Worm (Caenorhabditis elegans): ENCODE results near the gene D1046.16.

Gene D1046.16

ce11 chrIV:8949078-8950039, 27.4 kb downstream of the D1046.16 start (continued):
- peak; percentile 99 for TF ChIP-seq nhr-25 (tag; optimal IDR thresholded peaks at IDR 0.05)
- no peak for TF ChIP-seq ceh-28 (tag; optimal IDR thresholded peaks at IDR 0.05)
- TF ChIP-seq tbx-2 (tag; optimal IDR thresholded peaks at IDR 0.05), result peak; percentile 32
- TF ChIP-seq unc-62 (GFP tag; optimal IDR thresholded peaks at IDR 0.05), result no peak
- no peak for TF ChIP-seq ceh-16 (tag; optimal IDR thresholded peaks at IDR 0.05)
- TF ChIP-seq nhr-237 (tag; optimal IDR thresholded peaks at IDR 0.05), result no peak
- TF ChIP-seq ama-1 (optimal IDR thresholded peaks at IDR 0.05), result no peak
- TF ChIP-seq aly-2 (tag; optimal IDR thresholded peaks at IDR 0.05), result no peak
- peak; percentile 81 for TF ChIP-seq mdl-1 (tag; optimal IDR thresholded peaks at IDR 0.05)
- TF ChIP-seq nhr-23 (tag; optimal IDR thresholded peaks at IDR 0.05), result peak; percentile 66
- no peak for TF ChIP-seq eor-1 (tag; optimal IDR thresholded peaks at IDR 0.05)
- TF ChIP-seq skn-1 (tag; optimal IDR thresholded peaks at IDR 0.05), result no peak
- no peak for TF ChIP-seq ceh-9 (tag; optimal IDR thresholded peaks at IDR 0.05)
- TF ChIP-seq sea-2 (GFP tag; optimal IDR thresholded peaks at IDR 0.05), result no peak
- TF ChIP-seq elt-3 (tag; optimal IDR thresholded peaks at IDR 0.05), result no peak
- TF ChIP-seq lin-39 (tag; optimal IDR thresholded peaks at IDR 0.05), result no peak
- TF ChIP-seq nhr-67 (tag; optimal IDR thresholded peaks at IDR 0.05), result no peak
- no peak for TF ChIP-seq fkh-2 (tag; optimal IDR thresholded peaks at IDR 0.05)
- TF ChIP-seq elt-1 (tag; optimal IDR thresholded peaks at IDR 0.05), result no peak
- TF ChIP-seq pha-4 (tag; optimal IDR thresholded peaks at IDR 0.05), result peak; percentile 43

- TF ChIP-seq elt-2 (tag; optimal IDR thresholded peaks at IDR 0.05) (peak; percentile 45), zag-1 (tag; optimal IDR thresholded peaks at IDR 0.05) (no peak), unc-62 (GFP tag; optimal IDR thresholded peaks at IDR 0.05) (no peak), aly-2 (tag; optimal IDR thresholded peaks at IDR 0.05) (no peak), ceh-9 (tag; optimal IDR thresholded peaks at IDR 0.05) (no peak), snpc-4 (tag; optimal IDR thresholded peaks at IDR 0.05) (no peak), nhr-12 (tag; optimal IDR thresholded peaks at IDR 0.05) (no peak), fkh-10 (GFP tag; optimal IDR thresholded peaks at IDR 0.05) (no peak), unc-39 (tag; optimal IDR thresholded peaks at IDR 0.05) (no peak), ceh-16 (tag; optimal IDR thresholded peaks at IDR 0.05) (no peak), pqm-1 (tag; optimal IDR thresholded peaks at IDR 0.05) (no peak), egl-5 (tag; optimal IDR thresholded peaks at IDR 0.05) (no peak), nhr-76 (tag; optimal IDR thresholded peaks at IDR 0.05) (no peak), eor-1 (tag; optimal IDR thresholded peaks at IDR 0.05) (no peak), ama-1 (optimal IDR thresholded peaks at IDR 0.05) (no peak), pha-4 (tag; optimal IDR thresholded peaks at IDR 0.05) (peak; percentile 22)
Observed at ce11 chrIV:8951953-8952567, 30.1 kb downstream of the D1046.16 start.

ce11 chrIV:8954126-8954525, 32.2 kb downstream of the D1046.16 start:
- TF ChIP-seq elt-2 (tag; optimal IDR thresholded peaks at IDR 0.05), result no peak
- no peak for TF ChIP-seq skn-1 (tag; optimal IDR thresholded peaks at IDR 0.05)
- TF ChIP-seq nhr-237 (tag; optimal IDR thresholded peaks at IDR 0.05), result no peak
- no peak for TF ChIP-seq egl-5 (tag; optimal IDR thresholded peaks at IDR 0.05)
- no peak for TF ChIP-seq daf-12 (tag; optimal IDR thresholded peaks at IDR 0.05)
- peak; percentile 16 for TF ChIP-seq mdl-1 (tag; optimal IDR thresholded peaks at IDR 0.05)
- TF ChIP-seq nhr-25 (tag; optimal IDR thresholded peaks at IDR 0.05), result peak; percentile 19
- no peak for TF ChIP-seq sea-2 (GFP tag; optimal IDR thresholded peaks at IDR 0.05)
- no peak for TF ChIP-seq nhr-12 (tag; optimal IDR thresholded peaks at IDR 0.05)
- no peak for TF ChIP-seq ceh-9 (tag; optimal IDR thresholded peaks at IDR 0.05)

ce11 chrIV:8956189-8956588, 34.2 kb downstream of the D1046.16 start, which contains the start of gene tpra-1:
TSS of gene tpra-1 (plus strand) at chrIV:8956489.
- no peak for TF ChIP-seq eor-1 (tag; optimal IDR thresholded peaks at IDR 0.05)
- no peak for TF ChIP-seq pha-4 (tag; optimal IDR thresholded peaks at IDR 0.05)
- TF ChIP-seq fkh-2 (tag; optimal IDR thresholded peaks at IDR 0.05), result no peak
- no peak for TF ChIP-seq unc-62 (GFP tag; optimal IDR thresholded peaks at IDR 0.05)
- TF ChIP-seq R02D3.7 (tag; optimal IDR thresholded peaks at IDR 0.05), result no peak
- TF ChIP-seq pqm-1 (tag; optimal IDR thresholded peaks at IDR 0.05), result no peak
- TF ChIP-seq ztf-11 (tag; optimal IDR thresholded peaks at IDR 0.05), result no peak
- no peak for TF ChIP-seq snpc-4 (tag; optimal IDR thresholded peaks at IDR 0.05)
- TF ChIP-seq ceh-16 (tag; optimal IDR thresholded peaks at IDR 0.05), result no peak
- TF ChIP-seq elt-2 (tag; optimal IDR thresholded peaks at IDR 0.05), result no peak
- TF ChIP-seq tbx-2 (tag; optimal IDR thresholded peaks at IDR 0.05), result no peak

Data from whole organism, L3 larva.